Fruit fly (Drosophila melanogaster): Measurements from ENCODE around the gene Pmi.

- TF ChIP-seq insv (optimal IDR thresholded peaks at IDR 0.05) = no peak
- no peak for TF ChIP-seq ttk (optimal IDR thresholded peaks at IDR 0.05)
These were observed 14.0 kb upstream of the Pmi start, which contains the start of gene Txl for dm6 chr3L:5765844-5766200.

Measured in Kc167 (cell line).